Worm (Caenorhabditis elegans) whole organism, L2 larva: ENCODE data around the gene K11H3.8.

Experiments used
- ZK546.5 ChIP-seq: sonication (generic microtip); optimal IDR thresholded peaks from 2 replicates; lab custom pipeline; 2017; ENCODE audit warnings: missing biosample characterization, missing genetic modification characterization
- alr-1 ChIP-seq: fragments of 150-350 bp; optimal IDR thresholded peaks from 2 replicates; lab custom pipeline; 2014; ENCODE audit warnings: missing biosample characterization, missing genetic modification characterization
- aly-2 ChIP-seq: fragments of 150-350 bp; optimal IDR thresholded peaks from 2 replicates; lab custom pipeline; 2014; ENCODE audit warnings: missing biosample characterization, missing genetic modification characterization
- ama-1 ChIP-seq: fragments of 150-350 bp; optimal IDR thresholded peaks from 2 replicates; lab custom pipeline; 2018; ENCODE audit warnings: inconsistent platforms
- fos-1 ChIP-seq: fragments of 150-350 bp; optimal IDR thresholded peaks from 2 replicates; lab custom pipeline; 2014; ENCODE audit warnings: missing biosample characterization, missing genetic modification characterization
- lin-11 ChIP-seq: fragments of 150-350 bp; sonication (generic microtip); optimal IDR thresholded peaks from 2 replicates; lab custom pipeline; 2014; ENCODE audit warnings: missing biosample characterization, missing genetic modification characterization, inconsistent platforms, mixed read lengths
- lsy-2 ChIP-seq, 2 experiments: fragments of 150-350 bp in 1 of 2; sonication (generic microtip) in 1 of 2; optimal IDR thresholded peaks; 2 replicates each; lab custom pipeline; 2014 to 2017; ENCODE audit warnings: missing biosample characterization in 2 of 2, missing genetic modification characterization in 2 of 2
- nhr-12 ChIP-seq: fragments of 150-350 bp; optimal IDR thresholded peaks from 2 replicates; lab custom pipeline; 2014; ENCODE audit warnings: missing biosample characterization, missing genetic modification characterization
- nhr-77 ChIP-seq: fragments of 150-350 bp; optimal IDR thresholded peaks from 2 replicates; lab custom pipeline; 2014; ENCODE audit warnings: missing biosample characterization, missing genetic modification characterization
- snpc-4 ChIP-seq: fragments of 150-350 bp; optimal IDR thresholded peaks from 2 replicates; lab custom pipeline; 2014; ENCODE audit warnings: missing biosample characterization, missing genetic modification characterization
- unc-39 ChIP-seq: fragments of 150-350 bp; optimal IDR thresholded peaks from 2 replicates; lab custom pipeline; 2014; ENCODE audit warnings: missing biosample characterization, missing genetic modification characterization
- zag-1 ChIP-seq: fragments of 150-350 bp; optimal IDR thresholded peaks from 2 replicates; lab custom pipeline; 2014; ENCODE audit warnings: missing biosample characterization, missing genetic modification characterization
- ztf-11 ChIP-seq: sonication (generic microtip); optimal IDR thresholded peaks from 2 replicates; lab custom pipeline; 2017; ENCODE audit warnings: missing biosample characterization, missing genetic modification characterization
- ztf-4 ChIP-seq: fragments of 150-350 bp; optimal IDR thresholded peaks from 2 replicates; lab custom pipeline; 2014; ENCODE audit warnings: missing biosample characterization, missing genetic modification characterization

DNA sequence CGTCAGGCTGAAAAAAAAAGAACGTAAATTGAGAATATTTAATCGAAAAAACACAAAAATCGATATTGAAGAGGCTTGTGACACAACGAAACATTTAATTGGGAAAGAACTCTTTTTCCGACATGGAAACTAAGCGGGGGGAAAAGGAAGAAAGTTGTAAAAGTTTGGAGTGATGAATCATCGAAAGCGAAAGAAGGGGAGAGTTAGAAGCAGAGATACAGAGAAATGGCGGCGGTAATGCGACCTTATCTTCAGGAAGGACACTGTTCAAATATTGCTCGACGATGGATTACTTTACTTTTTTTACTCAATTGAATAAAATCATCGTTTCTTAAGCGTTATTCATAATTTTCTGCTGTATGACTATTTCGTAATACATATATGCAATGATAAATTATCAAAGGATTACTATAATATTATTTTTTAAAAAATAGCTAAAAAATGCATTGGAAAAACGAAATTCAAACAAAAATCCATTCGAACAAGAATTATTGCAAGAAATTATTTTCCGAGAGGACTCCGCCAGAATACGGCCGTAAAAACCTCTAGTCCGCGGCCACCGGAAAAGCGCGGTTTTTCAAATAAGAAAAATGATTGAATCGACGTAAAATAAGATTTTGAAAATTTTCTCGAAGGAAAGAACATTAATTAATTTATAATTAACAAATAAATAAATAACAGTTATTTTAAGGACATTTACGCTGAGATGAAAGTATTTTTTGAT, 33.0 kb downstream of the K11H3.8 start, which contains the start of gene dhhc-4:
- peak; percentile 22 for TF ChIP-seq ztf-4 (tag; lab: Kevin White, UChicago)
- no peak for TF ChIP-seq ama-1
- TF ChIP-seq unc-39 (tag; lab: Kevin White, UChicago): no peak
- peak; percentile 25 for TF ChIP-seq snpc-4 (tag; lab: Kevin White, UChicago)
- no peak for TF ChIP-seq ztf-11 (tag; lab: Kevin White, UChicago)
- no peak for TF ChIP-seq lin-11 (tag; lab: Kevin White, UChicago)
- TF ChIP-seq zag-1 (tag; lab: Kevin White, UChicago): no peak
- peak; percentile 89 for TF ChIP-seq fos-1 (tag; lab: Kevin White, UChicago)
- no peak for TF ChIP-seq ZK546.5 (tag; lab: Kevin White, UChicago)
- TF ChIP-seq aly-2: no peak
- TF ChIP-seq lsy-2 (tag; optimal IDR thresholded peaks at IDR 0.05; lab: Kevin White, UChicago): peak; percentile 52 to 81
- TF ChIP-seq alr-1: no peak
- TF ChIP-seq nhr-12 (tag; lab: Kevin White, UChicago): no peak
- TF ChIP-seq nhr-77: no peak
